Fruit fly (Drosophila melanogaster): ENCODE results near the gene Prim1.

Prim1 gene

dm6 chr3L:8333574-8333973, 6.5 kb upstream of the Prim1 start:
- TF ChIP-seq CG6276 (GFP tag; optimal IDR thresholded peaks at IDR 0.05) (peak; percentile 61), achi (GFP tag; optimal IDR thresholded peaks at IDR 0.05) (no peak), Hr38 (GFP tag; optimal IDR thresholded peaks at IDR 0.05) (no peak), Eip78C (GFP tag) (peak; percentile 41), net (GFP tag; optimal IDR thresholded peaks at IDR 0.05) (no peak), CG8119 (GFP tag; IDR thresholded peaks at IDR 0.05) (peak; percentile 58), CG15336 (GFP tag; IDR thresholded peaks at IDR 0.05) (0 out of 2 replicates have a peak, but pooled peaks have one; percentile 27), dsx (GFP tag; optimal IDR thresholded peaks at IDR 0.05; ENCODE audit: poor library complexity, severe bottlenecking) (no peak), Lpt (GFP tag; optimal IDR thresholded peaks at IDR 0.05) (no peak), Gug (GFP tag; IDR thresholded peaks at IDR 0.05) (no peak), fd59A (GFP tag; optimal IDR thresholded peaks at IDR 0.05) (no peak), Hr4 (GFP tag; optimal IDR thresholded peaks at IDR 0.05) (peak; percentile 36), OdsH (GFP tag; optimal IDR thresholded peaks at IDR 0.05) (no peak), dac (GFP tag; optimal IDR thresholded peaks at IDR 0.05) (no peak), CG11902 (GFP tag; optimal IDR thresholded peaks at IDR 0.05) (no peak), CG32006 (GFP tag; optimal IDR thresholded peaks at IDR 0.05) (peak; percentile 2), Sox15 (GFP tag; optimal IDR thresholded peaks at IDR 0.05) (no peak)

DNA sequence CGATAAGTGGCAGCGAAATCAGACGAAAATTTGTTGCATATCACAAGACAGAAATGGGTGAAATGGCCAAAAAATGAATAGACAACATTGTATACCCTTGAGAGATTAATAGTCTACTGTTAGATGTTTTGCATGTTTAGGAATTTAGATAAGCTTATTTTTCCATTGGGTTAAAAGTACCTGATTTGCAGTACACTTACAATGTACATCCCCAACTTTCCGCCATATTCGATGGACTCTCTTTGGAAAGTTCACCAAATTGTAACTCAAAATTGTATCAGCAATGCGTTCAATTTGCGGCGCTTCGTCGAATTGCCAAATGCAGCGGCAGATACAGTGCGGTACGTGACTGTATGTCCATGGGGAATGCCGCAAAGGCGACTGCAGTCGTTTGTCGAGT, 5.8 kb upstream of the Prim1 start:
- TF ChIP-seq CG4318 (GFP tag; optimal IDR thresholded peaks at IDR 0.05) (peak; percentile 25), esn (GFP tag; optimal IDR thresholded peaks at IDR 0.05) (no peak), Met (GFP tag; optimal IDR thresholded peaks at IDR 0.05) (no peak), CG8119 (GFP tag; IDR thresholded peaks at IDR 0.05) (peak; percentile 59; the same call in 2 of the 3 replicates), CG32006 (GFP tag; optimal IDR thresholded peaks at IDR 0.05) (peak; percentile 35), dsx (GFP tag; optimal IDR thresholded peaks at IDR 0.05; ENCODE audit: poor library complexity, severe bottlenecking) (no peak), CG6276 (GFP tag; optimal IDR thresholded peaks at IDR 0.05) (peak; percentile 39), Hr4 (GFP tag; optimal IDR thresholded peaks at IDR 0.05) (peak; percentile 48), Gug (GFP tag; IDR thresholded peaks at IDR 0.05) (no peak), pdm3 (GFP tag; optimal IDR thresholded peaks at IDR 0.05) (no peak), CG15336 (GFP tag; IDR thresholded peaks at IDR 0.05) (0 out of 2 replicates have a peak, but pooled peaks have one; percentile 21), Ets21C (GFP tag; optimal IDR thresholded peaks at IDR 0.05) (no peak), svp (GFP tag) (no peak), CG8319 (GFP tag; optimal IDR thresholded peaks at IDR 0.05) (no peak), CG9139 (GFP tag; optimal IDR thresholded peaks at IDR 0.05) (no peak), CG34406 (GFP tag; optimal IDR thresholded peaks at IDR 0.05) (no peak), acj6 (GFP tag; optimal IDR thresholded peaks at IDR 0.05) (no peak), spab (GFP tag; optimal IDR thresholded peaks at IDR 0.05) (no peak), Hr38 (GFP tag; optimal IDR thresholded peaks at IDR 0.05) (no peak), CG6854 (GFP tag; optimal IDR thresholded peaks at IDR 0.05) (no peak), CG10631 (GFP tag; optimal IDR thresholded peaks at IDR 0.05) (no peak), eg (GFP tag; IDR thresholded peaks at IDR 0.05) (peak; percentile 60; the same call in 2 of the 3 replicates), Ets96B (tag; optimal IDR thresholded peaks at IDR 0.05) (no peak)

DNA sequence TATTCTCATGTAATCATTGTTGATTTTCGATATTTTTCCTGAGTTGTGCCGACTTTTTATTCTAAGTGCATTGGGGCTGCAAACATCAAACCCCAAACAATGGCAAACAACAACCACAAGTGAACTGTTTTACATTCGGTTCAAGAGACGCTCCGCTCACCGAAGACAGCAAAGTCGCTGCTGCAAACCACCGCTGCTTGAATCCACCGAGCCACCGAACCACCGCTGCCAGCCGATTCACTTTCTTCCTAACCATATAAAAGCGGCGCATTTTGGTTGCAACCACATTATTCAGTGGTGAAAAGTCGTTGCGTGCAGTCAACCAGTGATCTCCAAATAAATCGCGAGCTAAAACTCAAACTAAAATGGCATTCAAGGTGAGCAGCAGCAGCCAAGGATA, 3.7 kb upstream of the Prim1 start, which contains the start of gene Cpr66Cb:
TSS of gene Cpr66Cb (plus strand) at position 301 of the 400 bp plus-strand sequence.
- TF ChIP-seq CG3919 (GFP tag; optimal IDR thresholded peaks at IDR 0.05) (no peak), CG32006 (GFP tag; optimal IDR thresholded peaks at IDR 0.05) (peak; percentile 53), eg (GFP tag; IDR thresholded peaks at IDR 0.05) (0 out of 3 replicates have a peak, but pooled peaks have one; percentile 16), Lpt (GFP tag; optimal IDR thresholded peaks at IDR 0.05) (peak; percentile 7)

DNA sequence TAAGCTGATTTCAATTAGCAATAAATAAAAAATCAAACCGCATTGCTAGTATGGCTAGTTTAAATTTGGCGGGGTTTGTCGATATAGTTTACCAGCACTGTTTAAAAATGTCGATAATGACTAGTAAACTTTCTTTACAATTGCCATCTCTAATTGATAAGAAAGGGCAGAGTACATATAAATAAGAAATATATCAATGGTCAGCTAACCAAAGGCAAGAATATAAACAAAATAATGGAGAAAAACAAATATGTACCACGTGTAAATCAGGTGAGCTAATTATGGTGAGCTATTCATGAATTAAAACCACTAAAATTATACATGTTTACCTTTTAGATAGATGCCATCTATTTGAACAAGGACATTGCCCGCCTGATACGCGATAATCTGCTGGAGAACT, 1.2 kb upstream of the Prim1 start, which contains the start of gene Pex2:
TSS of gene Pex2 (plus strand) at position 131 of the 400 bp plus-strand sequence.
- TF ChIP-seq fd85E (GFP tag; optimal IDR thresholded peaks at IDR 0.05) (no peak), CG3919 (GFP tag; optimal IDR thresholded peaks at IDR 0.05) (peak; percentile 23), Gug (GFP tag; IDR thresholded peaks at IDR 0.05) (no peak), Sox14 (GFP tag; optimal IDR thresholded peaks at IDR 0.05) (no peak), CG16779 (tag; optimal IDR thresholded peaks at IDR 0.05) (peak; percentile 8), vri (GFP tag; optimal IDR thresholded peaks at IDR 0.05) (no peak), CG8632 (GFP tag; optimal IDR thresholded peaks at IDR 0.05) (no peak), cyc (GFP tag; optimal IDR thresholded peaks at IDR 0.05) (no peak), CG1621 (tag; optimal IDR thresholded peaks at IDR 0.05) (no peak), fkh (GFP tag; optimal IDR thresholded peaks at IDR 0.05) (peak; percentile 75), svp (GFP tag) (peak; percentile 98), Met (GFP tag; optimal IDR thresholded peaks at IDR 0.05) (peak; percentile 27), salr (GFP tag; optimal IDR thresholded peaks at IDR 0.05) (no peak), Eip78C (GFP tag) (peak; percentile 79), CG6808 (GFP tag; optimal IDR thresholded peaks at IDR 0.05) (peak; percentile 52)

Data from whole organism, prepupa.